Fruit fly (Drosophila melanogaster): ENCODE data around the gene CG12003.

The CG12003 gene

DNA sequence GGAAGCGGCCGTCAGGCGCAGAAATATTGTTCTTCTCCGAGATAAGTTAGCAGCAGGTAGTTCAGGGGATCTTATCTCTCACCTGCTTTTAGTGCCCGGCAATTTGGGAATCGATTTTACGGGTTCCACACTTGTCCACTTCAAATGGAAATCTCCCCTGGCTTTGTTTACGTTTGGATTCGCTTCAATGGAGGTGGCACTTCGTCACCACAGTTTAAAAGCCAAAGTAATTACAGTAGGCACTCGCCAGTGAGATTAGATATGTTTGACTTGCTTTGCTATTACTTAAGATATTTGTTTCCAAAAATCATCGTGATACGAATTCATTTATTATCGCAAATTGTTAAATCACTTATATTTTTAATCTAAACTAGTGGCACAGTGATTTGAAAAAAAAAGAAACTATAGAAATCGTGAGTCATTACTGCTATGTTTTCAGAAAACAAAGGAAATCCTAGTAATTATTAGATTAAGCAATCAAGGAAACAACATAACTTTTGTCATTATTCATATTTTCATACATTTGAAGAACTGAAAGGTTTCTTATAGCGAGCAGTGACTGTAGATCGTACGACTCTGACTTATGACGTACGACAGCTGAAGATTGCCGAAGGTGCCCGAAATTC is 16.7 kb upstream of the CG12003 start (continued):
- TF ChIP-seq her (GFP tag; optimal IDR thresholded peaks at IDR 0.05): peak; percentile 38
- peak in 1 of 2 experiments; percentile 82 for TF ChIP-seq Hr51 (GFP tag; optimal IDR thresholded peaks at IDR 0.05)
- TF ChIP-seq pho (GFP tag; optimal IDR thresholded peaks at IDR 0.05): peak; percentile 66
- no peak for TF ChIP-seq vfl (GFP tag; optimal IDR thresholded peaks at IDR 0.05)
- peak; percentile 38 for TF ChIP-seq tap (tag; optimal IDR thresholded peaks at IDR 0.05)
- no peak for TF ChIP-seq ems (GFP tag; optimal IDR thresholded peaks at IDR 0.05)
- no peak for TF ChIP-seq fd102C (GFP tag; optimal IDR thresholded peaks at IDR 0.05)
- peak; percentile 81 for TF ChIP-seq gem (tag; optimal IDR thresholded peaks at IDR 0.05)
- no peak for TF ChIP-seq CG12236 (GFP tag; optimal IDR thresholded peaks at IDR 0.05)
- TF ChIP-seq CG7839 (tag; optimal IDR thresholded peaks at IDR 0.05): peak; percentile 79
- TF ChIP-seq PHDP (tag; optimal IDR thresholded peaks at IDR 0.05): peak; percentile 56
- TF ChIP-seq NC2α (GFP tag; optimal IDR thresholded peaks at IDR 0.05): no peak
- TF ChIP-seq ac (GFP tag; optimal IDR thresholded peaks at IDR 0.05): no peak
- peak; percentile 98 for TF ChIP-seq exex (tag; optimal IDR thresholded peaks at IDR 0.05)
- no peak for TF ChIP-seq sd (tag; optimal IDR thresholded peaks at IDR 0.05)
- no peak for TF ChIP-seq gfzf (GFP tag; optimal IDR thresholded peaks at IDR 0.05)
- TF ChIP-seq CrebB (tag; optimal IDR thresholded peaks at IDR 0.05): no peak
- TF ChIP-seq fu2 (GFP tag; optimal IDR thresholded peaks at IDR 0.05): peak; percentile 34
- no peak for TF ChIP-seq CG7271 (tag; optimal IDR thresholded peaks at IDR 0.05)
- TF ChIP-seq Ets65A (GFP tag): peak; percentile 95
- TF ChIP-seq kni (GFP tag; optimal IDR thresholded peaks at IDR 0.05): no peak
- TF ChIP-seq row (GFP tag; IDR thresholded peaks at IDR 0.05): peak; percentile 78
- peak; percentile 10 for TF ChIP-seq CG8388 (GFP tag; optimal IDR thresholded peaks at IDR 0.05)
- peak; percentile 69 for TF ChIP-seq gro (GFP tag; optimal IDR thresholded peaks at IDR 0.05)
- TF ChIP-seq CG18764 (GFP tag; optimal IDR thresholded peaks at IDR 0.05): peak; percentile 22
- no peak for TF ChIP-seq TFAM (GFP tag; optimal IDR thresholded peaks at IDR 0.05)
- TF ChIP-seq CG8359 (GFP tag; optimal IDR thresholded peaks at IDR 0.05; ENCODE audit: borderline replicate concordance): no peak
- 0 out of 3 replicates have a peak, but pooled peaks have one; percentile 35 for TF ChIP-seq CG11695 (GFP tag; IDR thresholded peaks at IDR 0.05)
- TF ChIP-seq CG12155 (GFP tag; optimal IDR thresholded peaks at IDR 0.05): peak; percentile 65
- no peak for TF ChIP-seq CG3065 (GFP tag; optimal IDR thresholded peaks at IDR 0.05)
- no peak for TF ChIP-seq tll (GFP tag; optimal IDR thresholded peaks at IDR 0.05)
- TF ChIP-seq Blimp-1 (GFP tag; optimal IDR thresholded peaks at IDR 0.05): peak; percentile 27
- peak; percentile 21 for TF ChIP-seq MTF-1 (GFP tag; optimal IDR thresholded peaks at IDR 0.05; ENCODE audit: borderline replicate concordance)
- TF ChIP-seq HLH54F (GFP tag; optimal IDR thresholded peaks at IDR 0.05): peak; percentile 50
- TF ChIP-seq CG5953 (GFP tag; IDR thresholded peaks at IDR 0.05): no peak
- TF ChIP-seq chinmo (GFP tag; IDR thresholded peaks at IDR 0.05; ENCODE audit: partially characterized antibody): 0 out of 4 replicates have a peak, but pooled peaks have one; percentile 45
- peak; percentile 68 for TF ChIP-seq CG17361 (GFP tag; IDR thresholded peaks at IDR 0.05)
- peak; percentile 16 for TF ChIP-seq Antp (GFP tag; optimal IDR thresholded peaks at IDR 0.05)
- peak; percentile 60 for TF ChIP-seq nmo (GFP tag; optimal IDR thresholded peaks at IDR 0.05)
- TF ChIP-seq CG11723 (GFP tag; optimal IDR thresholded peaks at IDR 0.05): peak; percentile 19
- TF ChIP-seq pan (optimal IDR thresholded peaks at IDR 0.05): no peak
- no peak for TF ChIP-seq pan (GFP tag; optimal IDR thresholded peaks at IDR 0.05 in 1 of 2, IDR thresholded peaks at IDR 0.05 in 1 of 2)
- peak; percentile 44 for TF ChIP-seq CG9437 (GFP tag; optimal IDR thresholded peaks at IDR 0.05)
- TF ChIP-seq CG32532 (GFP tag; IDR thresholded peaks at IDR 0.05): peak; percentile 68
- 0 out of 2 replicates have a peak, but pooled peaks have one; percentile 17 for TF ChIP-seq Oaz (GFP tag; IDR thresholded peaks at IDR 0.05)
- peak; percentile 84 for TF ChIP-seq CG2678 (tag; optimal IDR thresholded peaks at IDR 0.05)
- no peak for TF ChIP-seq E2f1 (GFP tag; IDR thresholded peaks at IDR 0.05)
- peak; percentile 26 for TF ChIP-seq CG10979 (tag; optimal IDR thresholded peaks at IDR 0.05)
- TF ChIP-seq Dll (GFP tag; IDR thresholded peaks at IDR 0.05; ENCODE audit: partially characterized antibody): no peak

Data from whole organism, embryonic.